Worm (Caenorhabditis elegans): Measurements from ENCODE around the gene C04E6.4.
A peak's percentile ranks its signal among the peaks of the same experiment; 100 is the strongest.

The C04E6.4 gene

ce11 chrV:5916862-5917261 is 9.7 kb downstream of the C04E6.4 start:
- no peak for TF ChIP-seq ama-1 (optimal IDR thresholded peaks at IDR 0.05)
- TF ChIP-seq mec-3 (tag; optimal IDR thresholded peaks at IDR 0.05; ENCODE audit: borderline replicate concordance) = no peak
- no peak for TF ChIP-seq gmeb-2 (tag; optimal IDR thresholded peaks at IDR 0.05)
- no peak for TF ChIP-seq che-1 (tag; optimal IDR thresholded peaks at IDR 0.05)
- TF ChIP-seq F13H6.1 (tag; optimal IDR thresholded peaks at IDR 0.05) = no peak
- no peak for TF ChIP-seq sox-2 (GFP tag; IDR thresholded peaks at IDR 0.05)
- TF ChIP-seq odd-2 (tag; optimal IDR thresholded peaks at IDR 0.05) = no peak

ce11 chrV:5917707-5918106 is 10.5 kb downstream of the C04E6.4 start, which contains the start of gene lrpr-1:
lrpr-1 (minus strand) TSS chrV:5917891.
- TF ChIP-seq K02D7.2 (tag; optimal IDR thresholded peaks at IDR 0.05) = no peak
- TF ChIP-seq ahr-1 (tag; optimal IDR thresholded peaks at IDR 0.05) = peak; percentile 27
- TF ChIP-seq fkh-10 (GFP tag; optimal IDR thresholded peaks at IDR 0.05) = no peak
- TF ChIP-seq mec-3 (tag; optimal IDR thresholded peaks at IDR 0.05; ENCODE audit: borderline replicate concordance) = peak; percentile 92
- peak; percentile 28 for TF ChIP-seq fkh-6 (tag; optimal IDR thresholded peaks at IDR 0.05)
- no peak for TF ChIP-seq pqm-1 (tag; optimal IDR thresholded peaks at IDR 0.05)
- no peak for TF ChIP-seq sdc-2 (tag; optimal IDR thresholded peaks at IDR 0.05)
- no peak for TF ChIP-seq lin-11 (tag; optimal IDR thresholded peaks at IDR 0.05)
- TF ChIP-seq F13H6.1 (tag; optimal IDR thresholded peaks at IDR 0.05) = peak; percentile 41
- TF ChIP-seq pat-9 (tag; optimal IDR thresholded peaks at IDR 0.05) = no peak
- TF ChIP-seq madf-2 (tag; optimal IDR thresholded peaks at IDR 0.05) = peak; percentile 36
- peak; percentile 74 for TF ChIP-seq rnt-1 (tag; optimal IDR thresholded peaks at IDR 0.05)
- peak; percentile 66 for TF ChIP-seq fax-1 (tag; optimal IDR thresholded peaks at IDR 0.05)
- peak; percentile 12 for TF ChIP-seq unc-86 (tag; optimal IDR thresholded peaks at IDR 0.05)
- TF ChIP-seq lim-6 (tag; optimal IDR thresholded peaks at IDR 0.05) = peak; percentile 55
- peak; percentile 98 for TF ChIP-seq C08G9.2 (tag; optimal IDR thresholded peaks at IDR 0.05)
- TF ChIP-seq hlh-8 (tag; optimal IDR thresholded peaks at IDR 0.05) = peak; percentile 83
- TF ChIP-seq tbx-2 (tag; optimal IDR thresholded peaks at IDR 0.05) = peak; percentile 91
- TF ChIP-seq hlh-15 (tag; optimal IDR thresholded peaks at IDR 0.05) = no peak
- peak; percentile 94 for TF ChIP-seq ceh-2 (tag; optimal IDR thresholded peaks at IDR 0.05)
- peak; percentile 51 for TF ChIP-seq unc-42 (tag; optimal IDR thresholded peaks at IDR 0.05)
- no peak for TF ChIP-seq nhr-232 (tag; optimal IDR thresholded peaks at IDR 0.05)
- peak; percentile 89 for TF ChIP-seq ref-2 (tag; optimal IDR thresholded peaks at IDR 0.05)
- peak; percentile 97 for TF ChIP-seq tbx-7 (tag; optimal IDR thresholded peaks at IDR 0.05)
- peak; percentile 11 for TF ChIP-seq ttx-3 (tag; optimal IDR thresholded peaks at IDR 0.05)
- peak; percentile 69 for TF ChIP-seq ceh-14 (tag; optimal IDR thresholded peaks at IDR 0.05)
- peak; percentile 82 for TF ChIP-seq zip-5 (tag; optimal IDR thresholded peaks at IDR 0.05)
- TF ChIP-seq nfya-1 (tag; optimal IDR thresholded peaks at IDR 0.05) = no peak
- TF ChIP-seq sox-4 (tag; optimal IDR thresholded peaks at IDR 0.05) = no peak
- peak; percentile 94 for TF ChIP-seq ceh-31 (tag; optimal IDR thresholded peaks at IDR 0.05)
- peak; percentile 96 for TF ChIP-seq ets-4 (tag; optimal IDR thresholded peaks at IDR 0.05)

- TF ChIP-seq lin-11 (tag; optimal IDR thresholded peaks at IDR 0.05) (no peak), nhr-232 (tag; optimal IDR thresholded peaks at IDR 0.05) (no peak), ceh-9 (tag; optimal IDR thresholded peaks at IDR 0.05) (no peak), nfya-1 (tag; optimal IDR thresholded peaks at IDR 0.05) (no peak)
Measured at ce11 chrV:5919887-5920286, 12.7 kb downstream of the C04E6.4 start, which contains the start of gene C04E6.12. C04E6.12 (minus strand) TSS chrV:5919987.

ce11 chrV:5921761-5922160 is 14.6 kb downstream of the C04E6.4 start:
- TF ChIP-seq hlh-8 (tag; optimal IDR thresholded peaks at IDR 0.05) = no peak
- TF ChIP-seq unc-86 (tag; optimal IDR thresholded peaks at IDR 0.05) = no peak
- TF ChIP-seq ceh-18 (tag; optimal IDR thresholded peaks at IDR 0.05) = no peak
- TF ChIP-seq C08G9.2 (tag; optimal IDR thresholded peaks at IDR 0.05) = no peak
- no peak for TF ChIP-seq ceh-2 (tag; optimal IDR thresholded peaks at IDR 0.05)
- TF ChIP-seq hlh-6 (tag; optimal IDR thresholded peaks at IDR 0.05) = no peak
- TF ChIP-seq pqm-1 (tag; optimal IDR thresholded peaks at IDR 0.05) = no peak
- no peak for TF ChIP-seq ztf-16 (tag; optimal IDR thresholded peaks at IDR 0.05)
- TF ChIP-seq gmeb-2 (tag; optimal IDR thresholded peaks at IDR 0.05) = no peak
- no peak for TF ChIP-seq eyg-1 (tag; optimal IDR thresholded peaks at IDR 0.05)
- no peak for TF ChIP-seq fax-1 (tag; optimal IDR thresholded peaks at IDR 0.05)
- no peak for TF ChIP-seq F13H6.1 (tag; optimal IDR thresholded peaks at IDR 0.05)
- TF ChIP-seq ceh-31 (tag; optimal IDR thresholded peaks at IDR 0.05) = no peak
- TF ChIP-seq pat-9 (tag; optimal IDR thresholded peaks at IDR 0.05) = no peak
- no peak for TF ChIP-seq C38D4.7 (GFP tag; optimal IDR thresholded peaks at IDR 0.05)
- no peak for TF ChIP-seq ceh-6 (GFP tag; optimal IDR thresholded peaks at IDR 0.05)
- no peak for TF ChIP-seq elt-4 (tag; optimal IDR thresholded peaks at IDR 0.05)
- no peak for TF ChIP-seq nhr-232 (tag; optimal IDR thresholded peaks at IDR 0.05)

Measured in whole organism, late embryonic.